Fruit fly (Drosophila melanogaster) whole organism, embryonic: ENCODE results near the gene temp.
A peak's percentile ranks its signal among the peaks of the same experiment; 100 is the strongest.

Experiments
- BEAF-32 ChIP-seq: fragments of 200-800 bp; sonication (Bioruptor generic); optimal IDR thresholded peaks from 3 replicates; lab custom pipeline; 2017; ENCODE audit warnings: missing biosample characterization, missing genetic modification characterization, mild to moderate bottlenecking, moderate library complexity, missing genetic modification reagents
- Bdp1 ChIP-seq: fragments of 200-800 bp; sonication (Bioruptor generic); optimal IDR thresholded peaks from 3 replicates; lab custom pipeline; 2016; ENCODE audit warnings: missing biosample characterization, missing genetic modification characterization
- CG10654 ChIP-seq: fragments of 200-800 bp; sonication (Bioruptor generic); optimal IDR thresholded peaks from 2 replicates; lab custom pipeline; 2016; ENCODE audit warnings: missing biosample characterization, missing genetic modification characterization
- CG13624 ChIP-seq: fragments of 200-800 bp; sonication (Bioruptor generic); optimal IDR thresholded peaks from 2 replicates; lab custom pipeline; 2016; ENCODE audit warnings: missing biosample characterization, missing genetic modification characterization
- CG3281 ChIP-seq: fragments of 200-800 bp; sonication (Bioruptor generic); optimal IDR thresholded peaks from 3 replicates; lab custom pipeline; 2017; ENCODE audit warnings: missing biosample characterization, mild to moderate bottlenecking, missing genetic modification characterization
- CG42726 ChIP-seq: fragments of 200-800 bp; sonication (Bioruptor generic); IDR thresholded peaks from 2 replicates; pipeline ENCODE4 v1.3.6; 2022; ENCODE audit warnings: missing biosample characterization, missing genetic modification characterization; ENCODE audit not compliant: partially characterized antibody
- CG4854 ChIP-seq: fragments of 200-800 bp; sonication (Bioruptor generic); optimal IDR thresholded peaks from 2 replicates; lab custom pipeline; 2016; ENCODE audit warnings: missing biosample characterization, missing genetic modification characterization, inconsistent platforms
- CG7372 ChIP-seq: fragments of 200-800 bp; sonication (Bioruptor generic); IDR thresholded peaks from 2 replicates; pipeline ENCODE4 v1.3.6; 2022; ENCODE audit warnings: missing biosample characterization, missing genetic modification characterization
- CG7963 ChIP-seq: fragments of 200-800 bp; sonication (Bioruptor generic); IDR thresholded peaks from 3 replicates; pipeline ENCODE4 v1.3.6; 2022; ENCODE audit warnings: missing biosample characterization, missing genetic modification characterization; ENCODE audit not compliant: partially characterized antibody
- CG7987 ChIP-seq: fragments of 200-800 bp; sonication (Bioruptor generic); optimal IDR thresholded peaks from 2 replicates; lab custom pipeline; 2018; ENCODE audit warnings: missing biosample characterization, mild to moderate bottlenecking, missing genetic modification characterization, moderate library complexity
- CG8089 ChIP-seq: fragments of 200-800 bp; sonication (Bioruptor generic); optimal IDR thresholded peaks from 3 replicates; lab custom pipeline; 2016; ENCODE audit warnings: missing biosample characterization, missing genetic modification characterization
- CG8281 ChIP-seq: fragments of 200-800 bp; sonication (Bioruptor generic); optimal IDR thresholded peaks from 2 replicates; lab custom pipeline; 2018; ENCODE audit warnings: missing biosample characterization, mild to moderate bottlenecking, missing genetic modification characterization, moderate library complexity
- CG9727 ChIP-seq: fragments of 200-800 bp; sonication (Bioruptor generic); optimal IDR thresholded peaks from 3 replicates; lab custom pipeline; 2017; ENCODE audit warnings: missing biosample characterization, mild to moderate bottlenecking, missing genetic modification characterization
- CrebB ChIP-seq: fragments of 200-800 bp; sonication (Bioruptor generic); optimal IDR thresholded peaks from 3 replicates; lab custom pipeline; 2018; ENCODE audit warnings: missing biosample characterization, mild to moderate bottlenecking, missing genetic modification characterization
- Dref ChIP-seq: fragments of 200-800 bp; sonication (Bioruptor generic); IDR thresholded peaks from 2 replicates; pipeline ENCODE4 v1.3.6; 2022; ENCODE audit warnings: missing biosample characterization, missing genetic modification characterization
- Elba2 ChIP-seq: fragments of 200-800 bp; sonication (Bioruptor generic); optimal IDR thresholded peaks from 3 replicates; lab custom pipeline; 2016; ENCODE audit warnings: missing biosample characterization, missing genetic modification characterization
- Ets65A ChIP-seq: fragments of 200-800 bp; sonication (Bioruptor generic); peaks from one replicate; lab custom pipeline; 2016; ENCODE audit warnings: missing biosample characterization, missing genetic modification characterization
- Gug ChIP-seq: fragments of 200-800 bp; sonication (Bioruptor generic); IDR thresholded peaks from 4 replicates; pipeline ENCODE4 v1.3.6; 2022; ENCODE audit warnings: missing biosample characterization, missing genetic modification characterization
- Hr3 ChIP-seq: fragments of 200-800 bp; sonication (Bioruptor generic); optimal IDR thresholded peaks from 3 replicates; lab custom pipeline; 2016; ENCODE audit warnings: missing biosample characterization, missing genetic modification characterization
- Lhr ChIP-seq: fragments of 200-800 bp; sonication (Bioruptor generic); optimal IDR thresholded peaks from 3 replicates; lab custom pipeline; 2017; ENCODE audit warnings: mild to moderate bottlenecking, missing biosample characterization, missing genetic modification reagents, missing genetic modification characterization
- MTF-1 ChIP-seq: fragments of 200-800 bp; sonication (Bioruptor generic); optimal IDR thresholded peaks from 2 replicates; lab custom pipeline; 2018; ENCODE audit warnings: missing biosample characterization, mild to moderate bottlenecking, missing genetic modification characterization, borderline replicate concordance
- Oaz ChIP-seq: fragments of 200-800 bp; sonication (Bioruptor generic); IDR thresholded peaks from 2 replicates; pipeline ENCODE4 v1.3.6; 2022; ENCODE audit warnings: missing biosample characterization, missing genetic modification characterization
- Oli ChIP-seq: fragments of 200-800 bp; sonication (Bioruptor generic); optimal IDR thresholded peaks from 2 replicates; lab custom pipeline; 2018; ENCODE audit warnings: missing biosample characterization, mild to moderate bottlenecking, missing genetic modification characterization, moderate library complexity
- Ssrp ChIP-seq: fragments of 200-800 bp; sonication (Bioruptor generic); optimal IDR thresholded peaks from 2 replicates; lab custom pipeline; 2018; ENCODE audit warnings: missing biosample characterization, mild to moderate bottlenecking, missing genetic modification characterization, moderate library complexity
- ash1 ChIP-seq: fragments of 200-800 bp; sonication (Bioruptor generic); optimal IDR thresholded peaks from 2 replicates; lab custom pipeline; 2018; ENCODE audit warnings: missing biosample characterization, mild to moderate bottlenecking, missing genetic modification characterization
- chinmo ChIP-seq: fragments of 200-800 bp; sonication (Bioruptor generic); IDR thresholded peaks from 4 replicates; pipeline ENCODE4 v1.3.6; 2022; ENCODE audit warnings: missing biosample characterization, missing genetic modification characterization; ENCODE audit not compliant: partially characterized antibody
- chm ChIP-seq: fragments of 200-800 bp; sonication (Bioruptor generic); IDR thresholded peaks from 2 replicates; pipeline ENCODE4 v1.3.6; 2022; ENCODE audit warnings: missing biosample characterization, missing genetic modification characterization
- corto ChIP-seq: fragments of 200-800 bp; sonication (Bioruptor generic); optimal IDR thresholded peaks from 2 replicates; lab custom pipeline; 2016; ENCODE audit warnings: missing biosample characterization, mild to moderate bottlenecking, missing genetic modification characterization, moderate library complexity
- cwo ChIP-seq: fragments of 200-800 bp; sonication (Bioruptor generic); optimal IDR thresholded peaks from 3 replicates; lab custom pipeline; 2017; ENCODE audit warnings: missing biosample characterization, missing genetic modification characterization, mild to moderate bottlenecking, moderate library complexity, missing genetic modification reagents
- disco-r ChIP-seq: fragments of 200-800 bp; sonication (Bioruptor generic); optimal IDR thresholded peaks from 2 replicates; lab custom pipeline; 2016; ENCODE audit warnings: missing biosample characterization, missing genetic modification characterization
- emc ChIP-seq: fragments of 200-800 bp; sonication (Bioruptor generic); optimal IDR thresholded peaks from 2 replicates; lab custom pipeline; 2016; ENCODE audit warnings: missing biosample characterization, missing genetic modification characterization
- en ChIP-seq: fragments of 200-800 bp; sonication (Bioruptor generic); optimal IDR thresholded peaks from 2 replicates; lab custom pipeline; 2016; ENCODE audit warnings: missing biosample characterization, missing genetic modification characterization
- ftz-f1 ChIP-seq: fragments of 200-800 bp; sonication (Bioruptor generic); optimal IDR thresholded peaks from 2 replicates; lab custom pipeline; 2016; ENCODE audit warnings: missing biosample characterization, missing genetic modification characterization
- hb ChIP-seq: fragments of 200-800 bp; sonication (Bioruptor generic); IDR thresholded peaks from 3 replicates; pipeline ENCODE4 v1.3.6; 2022; ENCODE audit warnings: missing biosample characterization, missing genetic modification characterization; ENCODE audit not compliant: partially characterized antibody
- hth ChIP-seq: fragments of >200 bp; optimal IDR thresholded peaks from 2 replicates; lab custom pipeline; 2017; ENCODE audit warnings: inconsistent platforms
- kay ChIP-seq: fragments of 200-800 bp; sonication (Bioruptor generic); optimal IDR thresholded peaks from 2 replicates; lab custom pipeline; 2016; ENCODE audit warnings: missing biosample characterization, missing genetic modification characterization
- klu ChIP-seq: fragments of 200-800 bp; sonication (Bioruptor generic); IDR thresholded peaks from 2 replicates; pipeline ENCODE4 v1.3.6; 2022; ENCODE audit warnings: missing biosample characterization, missing genetic modification characterization
- kni ChIP-seq: fragments of 200-800 bp; sonication (Bioruptor generic); optimal IDR thresholded peaks from 3 replicates; lab custom pipeline; 2017; ENCODE audit warnings: mild to moderate bottlenecking, missing biosample characterization, missing genetic modification reagents, missing genetic modification characterization
- lab ChIP-seq: fragments of 200-800 bp; sonication (Bioruptor generic); optimal IDR thresholded peaks from 3 replicates; lab custom pipeline; 2017; ENCODE audit warnings: missing biosample characterization, missing genetic modification characterization, mild to moderate bottlenecking, moderate library complexity, missing genetic modification reagents
- mam ChIP-seq: fragments of 200-800 bp; sonication (Bioruptor generic); optimal IDR thresholded peaks from 3 replicates; lab custom pipeline; 2016; ENCODE audit warnings: missing biosample characterization, missing genetic modification characterization
- ranshi ChIP-seq: fragments of 200-800 bp; sonication (Bioruptor generic); IDR thresholded peaks from 2 replicates; pipeline ENCODE4 v1.3.6; 2022; ENCODE audit warnings: missing biosample characterization, missing genetic modification characterization
- sens ChIP-seq: fragments of 200-800 bp; sonication (Bioruptor generic); peaks from one replicate; lab custom pipeline; 2016; ENCODE audit warnings: missing biosample characterization, missing genetic modification characterization
- sna ChIP-seq: fragments of 200-800 bp; sonication (Bioruptor generic); IDR thresholded peaks from 2 replicates; pipeline ENCODE4 v1.3.6; 2022; ENCODE audit warnings: missing biosample characterization, missing genetic modification characterization; ENCODE audit not compliant: partially characterized antibody
- stwl ChIP-seq: fragments of 200-800 bp; sonication (Bioruptor generic); optimal IDR thresholded peaks from 3 replicates; lab custom pipeline; 2018; ENCODE audit warnings: missing biosample characterization, mild to moderate bottlenecking, missing genetic modification characterization, moderate library complexity
- trh ChIP-seq: fragments of 200-800 bp; sonication (Bioruptor generic); optimal IDR thresholded peaks from 2 replicates; lab custom pipeline; 2016; ENCODE audit warnings: missing biosample characterization, missing genetic modification characterization
- vnd ChIP-seq: fragments of 200-800 bp; sonication (Bioruptor generic); IDR thresholded peaks from 3 replicates; pipeline ENCODE4 v1.3.6; 2022; ENCODE audit warnings: missing biosample characterization, missing genetic modification characterization; ENCODE audit not compliant: partially characterized antibody
- wek ChIP-seq: fragments of 200-800 bp; sonication (Bioruptor generic); optimal IDR thresholded peaks from 3 replicates; lab custom pipeline; 2018; ENCODE audit warnings: missing biosample characterization, mild to moderate bottlenecking, missing genetic modification characterization, moderate library complexity
- zfh2 ChIP-seq: fragments of 200-800 bp; sonication (Bioruptor generic); optimal IDR thresholded peaks from 2 replicates; lab custom pipeline; 2016; ENCODE audit warnings: missing biosample characterization, missing genetic modification characterization

The temp gene

dm6 chrX:2300293-2301068 lies 38.2 kb upstream of the temp start (continued):
- TF ChIP-seq stwl (tag; lab: Kevin White, UChicago) (peak; percentile 21), MTF-1 (GFP tag; lab: Kevin White, UChicago) (peak; percentile 88), mam (peak; percentile 89), sens (peak; percentile 99), wek (GFP tag; lab: Kevin White, UChicago) (peak; percentile 90), BEAF-32 (GFP tag; lab: Kevin White, UChicago) (peak; percentile 9), hb (GFP tag; lab: Robert Waterston, UW) (no peak), CG42726 (GFP tag; lab: Robert Waterston, UW) (0 out of 2 replicates have a peak, but pooled peaks have one; percentile 25), CrebB (peak; percentile 94), CG7987 (GFP tag; lab: Kevin White, UChicago) (peak; percentile 88), Elba2 (GFP tag; lab: Kevin White, UChicago) (peak; percentile 22), klu (GFP tag; lab: Robert Waterston, UW) (peak; percentile 88), cwo (GFP tag; lab: Kevin White, UChicago) (peak; percentile 89), kay (GFP tag; lab: Kevin White, UChicago) (peak; percentile 84), ftz-f1 (peak; percentile 35), corto (peak; percentile 96), Hr3 (GFP tag; lab: Kevin White, UChicago) (peak; percentile 90), Bdp1 (GFP tag; lab: Kevin White, UChicago) (peak; percentile 89), vnd (GFP tag; lab: Robert Waterston, UW) (no peak), CG3281 (GFP tag; lab: Kevin White, UChicago) (peak; percentile 88), CG7372 (peak; percentile 96), hth (lab: Kevin White, UChicago) (no peak), lab (GFP tag; lab: Kevin White, UChicago) (peak; percentile 96), CG10654 (peak; percentile 84), CG9727 (GFP tag; lab: Kevin White, UChicago) (peak; percentile 91), CG8281 (tag; lab: Kevin White, UChicago) (peak; percentile 86), sna (GFP tag; lab: Robert Waterston, UW) (no peak), emc (peak; percentile 79), CG8089 (GFP tag; lab: Kevin White, UChicago) (peak; percentile 93), en (GFP tag; lab: Kevin White, UChicago) (peak; percentile 73), Ets65A (peak; percentile 98), ash1 (GFP tag; lab: Kevin White, UChicago) (peak; percentile 63), zfh2 (GFP tag; lab: Kevin White, UChicago) (peak; percentile 87), ranshi (GFP tag; lab: Robert Waterston, UW) (peak; percentile 97), CG7963 (no peak), trh (peak; percentile 81), chm (GFP tag; lab: Robert Waterston, UW) (peak; percentile 98), Oaz (GFP tag; lab: Robert Waterston, UW) (peak; percentile 95), Gug (GFP tag; lab: Robert Waterston, UW) (peak; percentile 98), chinmo (GFP tag; lab: Robert Waterston, UW) (peak; percentile 74; the same call in 2 of the 4 replicates), kni (GFP tag; lab: Kevin White, UChicago) (peak; percentile 66), Dref (peak; percentile 32; the same call in 1 of the 2 replicates), Oli (peak; percentile 97), CG13624 (peak; percentile 86), CG4854 (GFP tag; lab: Kevin White, UChicago) (peak; percentile 88), disco-r (GFP tag; lab: Kevin White, UChicago) (peak; percentile 92), Ssrp (tag; lab: Kevin White, UChicago) (peak; percentile 95), Lhr (GFP tag; lab: Kevin White, UChicago) (peak; percentile 89)
